Fruit fly (Drosophila melanogaster): ENCODE data around the gene btd.

DNA sequence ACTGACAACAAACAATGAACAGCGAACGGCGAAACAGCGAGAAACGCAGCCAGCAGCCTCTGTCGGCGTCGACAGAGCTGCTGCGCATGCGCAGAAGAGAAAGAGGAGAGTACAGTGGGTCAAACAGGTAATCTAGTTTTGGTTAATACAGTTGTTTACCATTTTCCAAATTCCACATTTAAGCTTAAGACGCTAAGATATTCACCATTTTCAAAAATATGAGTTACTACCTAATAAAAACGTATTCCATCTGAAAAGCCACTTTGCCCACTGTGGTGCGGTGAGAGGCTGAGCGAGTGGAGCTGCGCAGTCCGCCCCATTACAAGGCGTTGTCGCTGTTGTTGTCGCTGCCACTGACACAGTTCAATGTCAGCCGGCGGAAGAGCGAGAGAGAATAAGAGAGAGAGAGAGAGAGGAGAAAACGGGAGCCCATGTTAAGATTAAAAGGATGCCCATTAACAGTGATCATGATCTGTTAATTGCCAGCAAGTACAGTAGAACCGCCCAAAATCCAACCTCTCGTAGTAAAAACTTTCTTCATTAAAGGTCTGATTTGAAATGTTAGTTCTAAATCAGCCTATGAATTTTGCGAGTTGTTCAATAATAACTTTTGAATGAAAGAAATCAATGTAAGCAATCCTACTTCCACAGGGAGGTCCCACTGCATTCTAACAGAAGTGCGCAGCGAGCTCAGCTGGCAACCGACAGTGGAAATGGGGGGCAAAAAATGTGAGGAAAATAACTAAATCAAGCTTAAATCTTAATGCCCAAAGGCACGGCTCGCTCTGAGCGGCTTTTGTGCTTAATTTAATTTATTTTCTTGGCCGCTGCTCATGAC, 43.0 kb upstream of the btd start:
- TF ChIP-seq dm (GFP tag; optimal IDR thresholded peaks at IDR 0.05) (peak; percentile 90), ash1 (GFP tag; optimal IDR thresholded peaks at IDR 0.05) (no peak), HLH54F (GFP tag; optimal IDR thresholded peaks at IDR 0.05) (peak; percentile 85), Dip3 (GFP tag; optimal IDR thresholded peaks at IDR 0.05) (peak; percentile 81), jigr1 (GFP tag; IDR thresholded peaks at IDR 0.05) (peak; percentile 88), onecut (GFP tag; IDR thresholded peaks at IDR 0.05) (peak; percentile 94), tna (GFP tag; IDR thresholded peaks at IDR 0.05; ENCODE audit: partially characterized antibody) (no peak), CG3838 (GFP tag; optimal IDR thresholded peaks at IDR 0.05) (peak; percentile 86), CHES-1-like (GFP tag; optimal IDR thresholded peaks at IDR 0.05) (peak; percentile 93)
